Fruit fly (Drosophila melanogaster) whole organism, wandering third instar larva: Measurements from ENCODE around the gene CG33293.

Experiments
- Abd-B ChIP-seq: fragments of >200 bp; optimal IDR thresholded peaks from 2 replicates; lab custom pipeline; 2017; ENCODE audit warnings: missing biosample characterization, missing genetic modification characterization
- CG32264 ChIP-seq: fragments of 200-800 bp; sonication (Bioruptor generic); optimal IDR thresholded peaks from 2 replicates; lab custom pipeline; 2016; ENCODE audit warnings: missing biosample characterization, missing genetic modification characterization
- CG9705 ChIP-seq: fragments of 200-800 bp; sonication (Bioruptor generic); optimal IDR thresholded peaks from 2 replicates; lab custom pipeline; 2018; ENCODE audit warnings: missing biosample characterization, mild to moderate bottlenecking, missing genetic modification characterization
- CrebA ChIP-seq: fragments of 200-800 bp; sonication (Bioruptor generic); optimal IDR thresholded peaks from 2 replicates; lab custom pipeline; 2016; ENCODE audit warnings: missing biosample characterization, mild to moderate bottlenecking, missing genetic modification characterization, borderline replicate concordance
- Dfd ChIP-seq: fragments of >200 bp; optimal IDR thresholded peaks from 2 replicates; lab custom pipeline; 2017; ENCODE audit warnings: missing biosample characterization, missing genetic modification characterization
- Dif ChIP-seq: fragments of 200-275, 200-300 bp; sonication (Bioruptor generic); optimal IDR thresholded peaks from 2 replicates; lab custom pipeline; 2018; ENCODE audit warnings: missing biosample characterization, missing genetic modification characterization; ENCODE audit not compliant: partially characterized antibody
- GATAd ChIP-seq: sonication (Bioruptor generic); optimal IDR thresholded peaks from 2 replicates; lab custom pipeline; 2016; ENCODE audit warnings: missing biosample characterization, missing genetic modification characterization
- HLH106 ChIP-seq: fragments of 200-800 bp; optimal IDR thresholded peaks from 3 replicates; lab custom pipeline; 2019; ENCODE audit warnings: missing biosample characterization, mild to moderate bottlenecking, missing genetic modification characterization, moderate library complexity
- Hnf4 ChIP-seq: fragments of 200-800 bp; sonication (Bioruptor generic); optimal IDR thresholded peaks from 2 replicates; lab custom pipeline; 2016; ENCODE audit warnings: missing biosample characterization, mild to moderate bottlenecking, missing genetic modification characterization
- Hr78 ChIP-seq: fragments of >200 bp; optimal IDR thresholded peaks from 2 replicates; lab custom pipeline; 2017; ENCODE audit warnings: missing biosample characterization, missing genetic modification characterization
- Hr83 ChIP-seq: fragments of 200-300 bp; sonication (Bioruptor generic); optimal IDR thresholded peaks from 2 replicates; lab custom pipeline; 2016; ENCODE audit warnings: missing biosample characterization, mild to moderate bottlenecking, missing genetic modification characterization, moderate library complexity; ENCODE audit not compliant: poor library complexity, severe bottlenecking
- Jra ChIP-seq: sonication (Bioruptor generic); optimal IDR thresholded peaks from 2 replicates; lab custom pipeline; 2016; ENCODE audit warnings: missing biosample characterization, missing genetic modification characterization
- Mio ChIP-seq: sonication (Bioruptor generic); optimal IDR thresholded peaks from 2 replicates; lab custom pipeline; 2016; ENCODE audit warnings: missing biosample characterization, missing genetic modification characterization
- Myc ChIP-seq: fragments of >200 bp; optimal IDR thresholded peaks from 2 replicates; lab custom pipeline; 2017
- N ChIP-seq: fragments of >200 bp; optimal IDR thresholded peaks from 2 replicates; lab custom pipeline; 2018; ENCODE audit warnings: missing biosample characterization, missing external identifiers, missing genetic modification characterization
- OdsH ChIP-seq: fragments of 200-800 bp; sonication (Bioruptor generic); optimal IDR thresholded peaks from 2 replicates; lab custom pipeline; 2016; ENCODE audit warnings: missing biosample characterization, mild to moderate bottlenecking, missing genetic modification characterization
- Rel ChIP-seq, 2 experiments: fragments of 200-800 bp; sonication (Bioruptor generic) in 1 of 2; optimal IDR thresholded peaks; 2 replicates in 1 of 2; 3 replicates in 1 of 2; lab custom pipeline; 2016 to 2019; ENCODE audit warnings: mild to moderate bottlenecking in 2 of 2, missing biosample characterization in 2 of 2, missing genetic modification characterization in 2 of 2, moderate library complexity in 1 of 2
- Sp1 ChIP-seq: fragments of 200-800 bp; sonication (Bioruptor generic); optimal IDR thresholded peaks from 3 replicates; lab custom pipeline; 2019; ENCODE audit warnings: missing biosample characterization, mild to moderate bottlenecking, missing genetic modification characterization, moderate library complexity
- Vsx2 ChIP-seq: fragments of 200-300, 225-300 bp; sonication (Bioruptor generic); optimal IDR thresholded peaks from 2 replicates; lab custom pipeline; 2018; ENCODE audit warnings: missing biosample characterization, missing genetic modification characterization; ENCODE audit not compliant: partially characterized antibody
- br ChIP-seq: fragments of 200-800 bp; sonication (Bioruptor generic); optimal IDR thresholded peaks from 2 replicates; lab custom pipeline; 2016; ENCODE audit warnings: missing biosample characterization, missing genetic modification characterization
- brk ChIP-seq: fragments of 200-800 bp; sonication (Bioruptor generic); optimal IDR thresholded peaks from 2 replicates; lab custom pipeline; 2016; ENCODE audit warnings: missing biosample characterization, mild to moderate bottlenecking, missing genetic modification characterization
- dl ChIP-seq, 2 experiments: fragments of 175-275, 200-275 bp in 1 of 2; fragments of 200-275 bp in 1 of 2; sonication (Bioruptor generic); optimal IDR thresholded peaks; lab custom pipeline; 2018; ENCODE audit warnings: mild to moderate bottlenecking in 2 of 2, missing biosample characterization in 2 of 2, missing genetic modification characterization in 2 of 2, moderate library complexity in 2 of 2; ENCODE audit not compliant: partially characterized antibody in 2 of 2, insufficient read depth in 1 of 2
- dmrt93B ChIP-seq: fragments of 200-800 bp; sonication (Bioruptor generic); optimal IDR thresholded peaks from 2 replicates; lab custom pipeline; 2018; ENCODE audit warnings: missing biosample characterization, mild to moderate bottlenecking, missing genetic modification characterization
- dsf ChIP-seq: sonication (Bioruptor generic); optimal IDR thresholded peaks from 2 replicates; lab custom pipeline; 2016; ENCODE audit warnings: missing biosample characterization, missing genetic modification characterization, borderline replicate concordance
- ey ChIP-seq: fragments of 200-800 bp; sonication (Bioruptor generic); optimal IDR thresholded peaks from 2 replicates; lab custom pipeline; 2016; ENCODE audit warnings: missing biosample characterization, missing genetic modification characterization
- foxo ChIP-seq, 2 experiments: fragments of 200-800 bp; sonication (Bioruptor generic); optimal IDR thresholded peaks; 2 replicates in 1 of 2; 3 replicates in 1 of 2; lab custom pipeline; 2016 to 2017; ENCODE audit warnings: missing biosample characterization in 2 of 2, missing genetic modification characterization in 2 of 2
- fru ChIP-seq: fragments of 200-800 bp; sonication (Bioruptor generic); optimal IDR thresholded peaks from 3 replicates; lab custom pipeline; 2016; ENCODE audit warnings: missing biosample characterization, mild to moderate bottlenecking, missing genetic modification characterization
- h ChIP-seq: fragments of 200-800 bp; sonication (Bioruptor generic); optimal IDR thresholded peaks from 3 replicates; lab custom pipeline; 2016; ENCODE audit warnings: missing biosample characterization, mild to moderate bottlenecking, missing genetic modification characterization
- jim ChIP-seq: fragments of 175-275, 200-325 bp; sonication (Bioruptor generic); optimal IDR thresholded peaks from 2 replicates; lab custom pipeline; 2016; ENCODE audit warnings: missing biosample characterization, mild to moderate bottlenecking, missing genetic modification characterization
- lola ChIP-seq: fragments of >200 bp; optimal IDR thresholded peaks from 2 replicates; lab custom pipeline; 2017; ENCODE audit warnings: missing biosample characterization, missing genetic modification characterization
- pan ChIP-seq: fragments of >200 bp; optimal IDR thresholded peaks from 2 replicates; lab custom pipeline; 2017
- psq ChIP-seq: fragments of 200-800 bp; sonication (Bioruptor generic); optimal IDR thresholded peaks from 3 replicates; lab custom pipeline; 2017; ENCODE audit warnings: missing biosample characterization, mild to moderate bottlenecking, missing genetic modification characterization, moderate library complexity
- rgr ChIP-seq: fragments of 200-800 bp; sonication (Bioruptor generic); optimal IDR thresholded peaks from 3 replicates; lab custom pipeline; 2016; ENCODE audit warnings: missing biosample characterization, mild to moderate bottlenecking, missing genetic modification characterization
- sage ChIP-seq: fragments of 200-800 bp; sonication (Bioruptor generic); optimal IDR thresholded peaks from 2 replicates; lab custom pipeline; 2016; ENCODE audit warnings: missing biosample characterization, mild to moderate bottlenecking, missing genetic modification characterization
- sv ChIP-seq: fragments of 200-800 bp; sonication (Bioruptor generic); optimal IDR thresholded peaks from 3 replicates; lab custom pipeline; 2016; ENCODE audit warnings: missing biosample characterization, missing genetic modification characterization
- tai ChIP-seq: sonication (Bioruptor generic); optimal IDR thresholded peaks from 2 replicates; lab custom pipeline; 2016; ENCODE audit warnings: missing biosample characterization, missing genetic modification characterization
- usp ChIP-seq: fragments of >200 bp; optimal IDR thresholded peaks from 2 replicates; lab custom pipeline; 2017; ENCODE audit warnings: missing biosample characterization, missing genetic modification characterization
- woc ChIP-seq: sonication (Bioruptor generic); optimal IDR thresholded peaks from 2 replicates; lab custom pipeline; 2016; ENCODE audit warnings: missing biosample characterization, mild to moderate bottlenecking, missing genetic modification characterization

CG33293 gene

dm6 chr3R:5216308-5216765, 24.2 kb downstream of the CG33293 start:
- TF ChIP-seq Vsx2 (GFP tag; lab: Kevin White, UChicago) (no peak), CrebA (no peak), fru (GFP tag; lab: Kevin White, UChicago) (no peak), brk (no peak), CG32264 (GFP tag; lab: Kevin White, UChicago) (no peak), woc (GFP tag; lab: Kevin White, UChicago) (no peak), Hnf4 (no peak), dl (GFP tag; optimal IDR thresholded peaks at IDR 0.05; lab: Kevin White, UChicago; ENCODE audit: insufficient read depth in 1 of 2, partially characterized antibody in 2 of 2) (peak in 1 of 2 experiments; percentile 69), Dfd (GFP tag; lab: Kevin White, UChicago) (no peak), psq (GFP tag; lab: Kevin White, UChicago) (peak; percentile 82), Dif (GFP tag; lab: Kevin White, UChicago) (peak; percentile 77)
- TF ChIP-seq, all 38 proteins: peak for 3

dm6 chr3R:5215334-5216307, 24.9 kb downstream of the CG33293 start:
- peak; percentile 92 for TF ChIP-seq rgr (GFP tag; lab: Kevin White, UChicago)
- TF ChIP-seq usp (GFP tag; lab: Kevin White, UChicago): no peak
- peak; percentile 83 for TF ChIP-seq CG32264 (GFP tag; lab: Kevin White, UChicago)
- TF ChIP-seq woc (GFP tag; lab: Kevin White, UChicago): peak; percentile 91
- peak; percentile 91 for TF ChIP-seq Hnf4
- TF ChIP-seq dmrt93B (GFP tag; lab: Kevin White, UChicago): peak; percentile 78
- no peak for TF ChIP-seq N
- no peak for TF ChIP-seq Dfd (GFP tag; lab: Kevin White, UChicago)
- TF ChIP-seq GATAd (GFP tag; lab: Kevin White, UChicago): no peak
- TF ChIP-seq br: peak; percentile 94
- TF ChIP-seq h: peak; percentile 91
- TF ChIP-seq HLH106 (tag; lab: Kevin White, UChicago): peak; percentile 92
- peak; percentile 98 for TF ChIP-seq jim (GFP tag; lab: Kevin White, UChicago)
- peak; percentile 76 for TF ChIP-seq CG9705
- TF ChIP-seq Sp1: peak; percentile 89
- TF ChIP-seq dl (GFP tag; optimal IDR thresholded peaks at IDR 0.05; lab: Kevin White, UChicago; ENCODE audit: insufficient read depth in 1 of 2, partially characterized antibody in 2 of 2): no peak
- TF ChIP-seq OdsH: peak; percentile 89
- TF ChIP-seq sv (GFP tag; lab: Kevin White, UChicago): peak; percentile 88
- no peak for TF ChIP-seq lola
- peak; percentile 100 for TF ChIP-seq Hr83 (GFP tag; lab: Kevin White, UChicago)
- peak; percentile 90 for TF ChIP-seq dsf (GFP tag; lab: Kevin White, UChicago)
- peak; percentile 81 for TF ChIP-seq sage (GFP tag; lab: Kevin White, UChicago)
- peak; percentile 26 for TF ChIP-seq Rel (GFP tag; optimal IDR thresholded peaks at IDR 0.05; lab: Kevin White, UChicago)
- TF ChIP-seq Rel (tag; optimal IDR thresholded peaks at IDR 0.05; lab: Kevin White, UChicago): peak; percentile 59
- TF ChIP-seq brk: no peak
- no peak for TF ChIP-seq pan (lab: Kevin White, UChicago)
- no peak for TF ChIP-seq Abd-B
- peak; percentile 89 for TF ChIP-seq psq (GFP tag; lab: Kevin White, UChicago)
- peak; percentile 22 to 93 for TF ChIP-seq foxo (GFP tag; optimal IDR thresholded peaks at IDR 0.05; lab: Kevin White, UChicago)
- peak; percentile 92 for TF ChIP-seq fru (GFP tag; lab: Kevin White, UChicago)
- TF ChIP-seq Hr78 (GFP tag; lab: Kevin White, UChicago): no peak
- TF ChIP-seq Mio (GFP tag; lab: Kevin White, UChicago): peak; percentile 72
- TF ChIP-seq Vsx2 (GFP tag; lab: Kevin White, UChicago): no peak
- peak; percentile 93 for TF ChIP-seq ey
- no peak for TF ChIP-seq Myc (lab: Kevin White, UChicago)
- TF ChIP-seq Jra: peak; percentile 93
- TF ChIP-seq tai: no peak
- TF ChIP-seq CrebA: no peak
- no peak for TF ChIP-seq Dif (GFP tag; lab: Kevin White, UChicago)
